Fruit fly (Drosophila melanogaster) whole organism, embryonic: ENCODE measurements around the gene crm.
A peak's percentile ranks its signal among the peaks of the same experiment; 100 is the strongest.

Experiments
- BtbVII ChIP-seq: fragments of 200-800 bp; sonication (Bioruptor generic); optimal IDR thresholded peaks from 3 replicates; lab custom pipeline; 2017; ENCODE audit warnings: missing biosample characterization, mild to moderate bottlenecking, missing genetic modification characterization
- CG10267 ChIP-seq: fragments of 200-800 bp; sonication (Bioruptor generic); optimal IDR thresholded peaks from 2 replicates; lab custom pipeline; 2018; ENCODE audit warnings: missing biosample characterization, mild to moderate bottlenecking, missing genetic modification characterization, moderate library complexity
- CG10654 ChIP-seq: fragments of 200-800 bp; sonication (Bioruptor generic); optimal IDR thresholded peaks from 2 replicates; lab custom pipeline; 2016; ENCODE audit warnings: missing biosample characterization, missing genetic modification characterization
- CG11723 ChIP-seq: fragments of 200-800 bp; sonication (Bioruptor generic); optimal IDR thresholded peaks from 2 replicates; lab custom pipeline; 2017; ENCODE audit warnings: missing biosample characterization, mild to moderate bottlenecking, missing genetic modification characterization
- CG13624 ChIP-seq: fragments of 200-800 bp; sonication (Bioruptor generic); optimal IDR thresholded peaks from 2 replicates; lab custom pipeline; 2016; ENCODE audit warnings: missing biosample characterization, missing genetic modification characterization
- CG13775 ChIP-seq: fragments of 200-800 bp; sonication (Bioruptor generic); optimal IDR thresholded peaks from 3 replicates; lab custom pipeline; 2017; ENCODE audit warnings: missing biosample characterization, mild to moderate bottlenecking, missing genetic modification characterization
- CG14667 ChIP-seq: fragments of 200-800 bp; sonication (Bioruptor generic); IDR thresholded peaks from 2 replicates; pipeline ENCODE4 v1.3.6; 2022; ENCODE audit warnings: missing biosample characterization, missing genetic modification characterization
- CG16779 ChIP-seq: fragments of 200-800 bp; sonication (Bioruptor generic); IDR thresholded peaks from 2 replicates; pipeline ENCODE4 v1.3.6; 2022; ENCODE audit warnings: missing biosample characterization, missing genetic modification characterization
- CG17328 ChIP-seq: fragments of 200-800 bp; sonication (Bioruptor generic); IDR thresholded peaks from 2 replicates; pipeline ENCODE4 v1.3.6; 2022; ENCODE audit warnings: missing biosample characterization, missing genetic modification characterization
- CG2120 ChIP-seq: fragments of 200-800 bp; sonication (Bioruptor generic); optimal IDR thresholded peaks from 3 replicates; lab custom pipeline; 2016; ENCODE audit warnings: missing biosample characterization, missing genetic modification characterization
- CG2199 ChIP-seq: fragments of 200-800 bp; sonication (Bioruptor generic); IDR thresholded peaks from 3 replicates; pipeline ENCODE4 v1.3.6; 2022; ENCODE audit warnings: missing biosample characterization, missing genetic modification characterization
- CG2202 ChIP-seq: fragments of 200-800 bp; sonication (Bioruptor generic); optimal IDR thresholded peaks from 2 replicates; lab custom pipeline; 2018; ENCODE audit warnings: missing biosample characterization, mild to moderate bottlenecking, missing genetic modification characterization
- CG2712 ChIP-seq: fragments of 200-800 bp; optimal IDR thresholded peaks from 3 replicates; lab custom pipeline; 2019; ENCODE audit warnings: missing biosample characterization, mild to moderate bottlenecking, missing genetic modification characterization, moderate library complexity
- CG3995 ChIP-seq: fragments of 200-800 bp; sonication (Bioruptor generic); optimal IDR thresholded peaks from 3 replicates; lab custom pipeline; 2016; ENCODE audit warnings: missing biosample characterization, missing genetic modification characterization
- CG4282 ChIP-seq: fragments of 200-800 bp; sonication (Bioruptor generic); optimal IDR thresholded peaks from 2 replicates; lab custom pipeline; 2016; ENCODE audit warnings: missing biosample characterization, missing genetic modification characterization
- CG43689 ChIP-seq: fragments of 200-800 bp; sonication (Bioruptor generic); IDR thresholded peaks from 2 replicates; pipeline ENCODE4 v1.3.6; 2022; ENCODE audit warnings: missing biosample characterization, missing genetic modification characterization
- CG4854 ChIP-seq: fragments of 200-800 bp; sonication (Bioruptor generic); optimal IDR thresholded peaks from 2 replicates; lab custom pipeline; 2016; ENCODE audit warnings: missing biosample characterization, missing genetic modification characterization, inconsistent platforms
- CG5180 ChIP-seq: fragments of 200-800 bp; sonication (Bioruptor generic); optimal IDR thresholded peaks from 3 replicates; lab custom pipeline; 2017; ENCODE audit warnings: missing biosample characterization, missing genetic modification characterization, mild to moderate bottlenecking, moderate library complexity, missing genetic modification reagents
- CG6683 ChIP-seq: fragments of 200-800 bp; sonication (Bioruptor generic); optimal IDR thresholded peaks from 2 replicates; lab custom pipeline; 2017; ENCODE audit warnings: missing biosample characterization, mild to moderate bottlenecking, missing genetic modification characterization, missing genetic modification reagents
- CG7271 ChIP-seq: fragments of 200-800 bp; sonication (Bioruptor generic); optimal IDR thresholded peaks from 2 replicates; lab custom pipeline; 2018; ENCODE audit warnings: missing biosample characterization, mild to moderate bottlenecking, missing genetic modification characterization, moderate library complexity
- CG7556 ChIP-seq: fragments of 200-800 bp; sonication (Bioruptor generic); optimal IDR thresholded peaks from 2 replicates; lab custom pipeline; 2017; ENCODE audit warnings: missing biosample characterization, mild to moderate bottlenecking, missing genetic modification characterization
- CG9609 ChIP-seq: fragments of 200-800 bp; sonication (Bioruptor generic); optimal IDR thresholded peaks from 3 replicates; lab custom pipeline; 2016; ENCODE audit warnings: missing biosample characterization, missing genetic modification characterization
- H15 ChIP-seq: fragments of 200-800 bp; sonication (Bioruptor generic); IDR thresholded peaks from 3 replicates; pipeline ENCODE4 v1.3.6; 2022; ENCODE audit warnings: missing biosample characterization, missing genetic modification characterization
- Kr ChIP-seq: fragments of 200-800 bp; sonication (Bioruptor generic); optimal IDR thresholded peaks from 2 replicates; lab custom pipeline; 2017; ENCODE audit warnings: missing biosample characterization, mild to moderate bottlenecking, missing genetic modification characterization
- Lhr ChIP-seq: fragments of 200-800 bp; sonication (Bioruptor generic); optimal IDR thresholded peaks from 3 replicates; lab custom pipeline; 2017; ENCODE audit warnings: mild to moderate bottlenecking, missing biosample characterization, missing genetic modification reagents, missing genetic modification characterization
- MBD-R2 ChIP-seq: fragments of 200-800 bp; sonication (Bioruptor generic); IDR thresholded peaks from 2 replicates; pipeline ENCODE4 v1.3.6; 2022; ENCODE audit warnings: missing biosample characterization, missing genetic modification characterization
- Mrtf ChIP-seq: fragments of 200-800 bp; sonication (Bioruptor generic); IDR thresholded peaks from 3 replicates; pipeline ENCODE4 v1.3.6; 2022; ENCODE audit warnings: missing biosample characterization, missing genetic modification characterization
- NFAT ChIP-seq: fragments of 200-800 bp; sonication (Bioruptor generic); IDR thresholded peaks from 2 replicates; pipeline ENCODE4 v1.3.6; 2022; ENCODE audit warnings: missing biosample characterization, missing genetic modification characterization
- Opbp ChIP-seq: fragments of 200-800 bp; sonication (Bioruptor generic); IDR thresholded peaks from 3 replicates; pipeline ENCODE4 v1.3.6; 2022; ENCODE audit warnings: missing biosample characterization, missing genetic modification characterization; ENCODE audit not compliant: partially characterized antibody
- Sox100B ChIP-seq: fragments of 200-800 bp; sonication (Bioruptor generic); optimal IDR thresholded peaks from 3 replicates; lab custom pipeline; 2018; ENCODE audit warnings: missing biosample characterization, mild to moderate bottlenecking, missing genetic modification characterization
- Sry-β ChIP-seq: fragments of 200-800 bp; sonication (Bioruptor generic); optimal IDR thresholded peaks from 2 replicates; lab custom pipeline; 2018; ENCODE audit warnings: missing biosample characterization, mild to moderate bottlenecking, missing genetic modification characterization, moderate library complexity
- Stat92E ChIP-seq, 3 experiments: fragments of >200 bp in 2 of 3; fragments of 200-800 bp in 1 of 3; sonication (Bioruptor generic) in 1 of 3; optimal IDR thresholded peaks; 2 replicates each; lab custom pipeline; 2017 to 2019; ENCODE audit warnings: missing biosample characterization in 3 of 3, missing genetic modification characterization in 3 of 3, mild to moderate bottlenecking in 1 of 3, moderate library complexity in 1 of 3
- Xrp1 ChIP-seq: fragments of 200-800 bp; sonication (Bioruptor generic); IDR thresholded peaks from 2 replicates; pipeline ENCODE4 v1.3.6; 2022; ENCODE audit warnings: missing biosample characterization, missing genetic modification characterization
- ab ChIP-seq: fragments of 200-800 bp; sonication (Bioruptor generic); optimal IDR thresholded peaks from 2 replicates; lab custom pipeline; 2016; ENCODE audit warnings: missing biosample characterization, missing genetic modification characterization
- abd-A ChIP-seq: fragments of 200-800 bp; sonication (Bioruptor generic); optimal IDR thresholded peaks from 3 replicates; lab custom pipeline; 2019; ENCODE audit warnings: missing biosample characterization, mild to moderate bottlenecking, missing genetic modification characterization, moderate library complexity
- crp ChIP-seq, 2 experiments: fragments of 200-800 bp; sonication (Bioruptor generic); optimal IDR thresholded peaks; 2 replicates in 1 of 2; 3 replicates in 1 of 2; lab custom pipeline; 2017; ENCODE audit warnings: missing biosample characterization in 2 of 2, missing genetic modification characterization in 2 of 2, mild to moderate bottlenecking in 1 of 2, moderate library complexity in 1 of 2
- dati ChIP-seq: fragments of 200-800 bp; sonication (Bioruptor generic); IDR thresholded peaks from 2 replicates; pipeline ENCODE4 v1.3.6; 2022; ENCODE audit warnings: missing biosample characterization, missing genetic modification characterization
- en ChIP-seq: fragments of 200-800 bp; sonication (Bioruptor generic); optimal IDR thresholded peaks from 2 replicates; lab custom pipeline; 2016; ENCODE audit warnings: missing biosample characterization, missing genetic modification characterization
- esg ChIP-seq: fragments of 200-800 bp; sonication (Bioruptor generic); conservative IDR thresholded peaks from 2 replicates; pipeline ENCODE4 v1.3.6; 2022; ENCODE audit warnings: missing biosample characterization, missing genetic modification characterization
- eyg ChIP-seq: fragments of 200-800 bp; sonication (Bioruptor generic); optimal IDR thresholded peaks from 3 replicates; lab custom pipeline; 2016; ENCODE audit warnings: missing biosample characterization, missing genetic modification characterization
- fd102C ChIP-seq: fragments of 200-800 bp; sonication (Bioruptor generic); optimal IDR thresholded peaks from 2 replicates; lab custom pipeline; 2018; ENCODE audit warnings: missing biosample characterization, mild to moderate bottlenecking, missing genetic modification characterization, moderate library complexity
- gt ChIP-seq: fragments of 200-800 bp; sonication (Bioruptor generic); IDR thresholded peaks from 2 replicates; pipeline ENCODE4 v1.3.6; 2022; ENCODE audit warnings: missing biosample characterization, missing genetic modification characterization
- klu ChIP-seq: fragments of 200-800 bp; sonication (Bioruptor generic); IDR thresholded peaks from 2 replicates; pipeline ENCODE4 v1.3.6; 2022; ENCODE audit warnings: missing biosample characterization, missing genetic modification characterization
- nau ChIP-seq: fragments of 200-800 bp; sonication (Bioruptor generic); optimal IDR thresholded peaks from 3 replicates; lab custom pipeline; 2017; ENCODE audit warnings: missing biosample characterization, mild to moderate bottlenecking, missing genetic modification characterization, missing genetic modification reagents
- pfk ChIP-seq: fragments of 200-800 bp; sonication (Bioruptor generic); optimal IDR thresholded peaks from 2 replicates; lab custom pipeline; 2018; ENCODE audit warnings: missing biosample characterization, mild to moderate bottlenecking, missing genetic modification characterization, moderate library complexity
- ro ChIP-seq: fragments of 200-800 bp; sonication (Bioruptor generic); IDR thresholded peaks from 2 replicates; pipeline ENCODE4 v1.3.6; 2022; ENCODE audit warnings: missing biosample characterization, missing genetic modification characterization
- sens ChIP-seq: fragments of 200-800 bp; sonication (Bioruptor generic); peaks from one replicate; lab custom pipeline; 2016; ENCODE audit warnings: missing biosample characterization, missing genetic modification characterization
- sqz ChIP-seq: fragments of 200-800 bp; sonication (Bioruptor generic); optimal IDR thresholded peaks from 3 replicates; lab custom pipeline; 2018; ENCODE audit warnings: missing biosample characterization, mild to moderate bottlenecking, missing genetic modification characterization
- ssp ChIP-seq: fragments of 200-800 bp; sonication (Bioruptor generic); IDR thresholded peaks from 2 replicates; pipeline ENCODE4 v1.3.6; 2022; ENCODE audit warnings: missing biosample characterization, missing genetic modification characterization
- tio ChIP-seq: fragments of 200-800 bp; sonication (Bioruptor generic); optimal IDR thresholded peaks from 2 replicates; lab custom pipeline; 2017; ENCODE audit warnings: missing biosample characterization, missing genetic modification characterization, inconsistent platforms
- twi ChIP-seq: fragments of 200-800 bp; optimal IDR thresholded peaks from 2 replicates; lab custom pipeline; 2019; ENCODE audit warnings: missing biosample characterization, mild to moderate bottlenecking, missing genetic modification characterization, moderate library complexity

Gene crm

DNA sequence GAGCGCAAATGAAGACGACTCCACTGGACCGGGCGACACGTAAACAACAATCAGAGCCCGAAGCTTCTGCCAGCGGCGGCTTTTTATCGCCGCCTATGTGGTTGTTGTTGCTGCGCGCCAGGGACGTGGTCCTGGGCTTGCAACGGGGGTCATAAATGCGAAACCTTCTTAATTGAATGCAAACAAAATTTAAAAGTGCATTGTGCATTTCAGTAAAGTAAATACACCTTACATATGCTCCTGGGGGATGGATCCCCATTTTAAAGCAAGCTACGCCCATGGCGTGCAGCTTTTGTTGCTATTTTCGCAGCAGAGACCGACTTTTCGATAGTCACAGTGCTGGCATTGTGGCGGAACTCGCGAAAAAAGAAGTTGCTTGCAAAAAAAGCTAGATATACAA, 34.9 kb downstream of the crm start, which contains the start of gene Ugalt (continued):
- TF ChIP-seq CG4282 (GFP tag; lab: Kevin White, UChicago) (peak; percentile 100), Sry-β (GFP tag; lab: Kevin White, UChicago) (no peak), pfk (peak; percentile 89), eyg (peak; percentile 100), CG6683 (GFP tag; lab: Kevin White, UChicago) (peak; percentile 100), nau (GFP tag; lab: Kevin White, UChicago) (peak; percentile 100), CG10654 (GFP tag; lab: Kevin White, UChicago) (peak; percentile 100), CG4854 (GFP tag; lab: Kevin White, UChicago) (peak; percentile 100), ssp (GFP tag; lab: Robert Waterston, UW) (peak; percentile 99), CG2202 (tag; lab: Kevin White, UChicago) (peak; percentile 100), ab (GFP tag; lab: Kevin White, UChicago) (peak; percentile 100), CG16779 (GFP tag; lab: Robert Waterston, UW) (peak; percentile 100), klu (GFP tag; lab: Robert Waterston, UW) (peak; percentile 100), abd-A (peak; percentile 100), Kr (GFP tag; lab: Kevin White, UChicago) (peak; percentile 96), MBD-R2 (GFP tag; lab: Robert Waterston, UW) (peak; percentile 100), gt (peak; percentile 100), ro (GFP tag; lab: Robert Waterston, UW) (peak; percentile 100), CG13775 (GFP tag; lab: Kevin White, UChicago) (peak; percentile 100), Mrtf (GFP tag; lab: Robert Waterston, UW) (peak; percentile 100), Stat92E (GFP tag; optimal IDR thresholded peaks at IDR 0.05; lab: Kevin White, UChicago) (peak in 1 of 3 experiments; percentile 99), Sox100B (GFP tag; lab: Kevin White, UChicago) (peak; percentile 100), CG43689 (GFP tag; lab: Robert Waterston, UW) (peak; percentile 100), BtbVII (peak; percentile 100), CG17328 (GFP tag; lab: Robert Waterston, UW) (peak; percentile 100), twi (tag; lab: Kevin White, UChicago) (peak; percentile 100), NFAT (peak; percentile 100), CG11723 (GFP tag; lab: Kevin White, UChicago) (peak; percentile 100), CG5180 (peak; percentile 96), esg (GFP tag; lab: Robert Waterston, UW) (peak; percentile 100), CG10267 (tag; lab: Kevin White, UChicago) (peak; percentile 100), CG14667 (peak; percentile 100), CG7271 (tag; lab: Kevin White, UChicago) (peak; percentile 100), CG2712 (tag; lab: Kevin White, UChicago) (peak; percentile 100), en (GFP tag; lab: Kevin White, UChicago) (peak; percentile 100), CG3995 (GFP tag; lab: Kevin White, UChicago) (peak; percentile 94), CG2120 (GFP tag; lab: Kevin White, UChicago) (peak; percentile 100), CG2199 (GFP tag; lab: Robert Waterston, UW) (peak; percentile 100), H15 (GFP tag; lab: Robert Waterston, UW) (peak; percentile 100), fd102C (GFP tag; lab: Kevin White, UChicago) (peak; percentile 97), Opbp (GFP tag; lab: Robert Waterston, UW) (peak; percentile 51; the same call in 1 of the 3 replicates), CG13624 (peak; percentile 100), sens (GFP tag; lab: Kevin White, UChicago) (peak; percentile 100), Lhr (GFP tag; lab: Kevin White, UChicago) (peak; percentile 100), CG7556 (peak; percentile 100), tio (peak; percentile 100), dati (GFP tag; lab: Robert Waterston, UW) (peak; percentile 100), CG9609 (GFP tag; lab: Kevin White, UChicago) (peak; percentile 100), sqz (GFP tag; lab: Kevin White, UChicago) (peak; percentile 100), Xrp1 (GFP tag; lab: Robert Waterston, UW) (peak; percentile 100), crp (GFP tag; optimal IDR thresholded peaks at IDR 0.05; lab: Kevin White, UChicago) (peak; percentile 63 to 84)
